Fruit fly (Drosophila melanogaster): ENCODE measurements around the gene Dph3.

The Dph3 gene

DNA sequence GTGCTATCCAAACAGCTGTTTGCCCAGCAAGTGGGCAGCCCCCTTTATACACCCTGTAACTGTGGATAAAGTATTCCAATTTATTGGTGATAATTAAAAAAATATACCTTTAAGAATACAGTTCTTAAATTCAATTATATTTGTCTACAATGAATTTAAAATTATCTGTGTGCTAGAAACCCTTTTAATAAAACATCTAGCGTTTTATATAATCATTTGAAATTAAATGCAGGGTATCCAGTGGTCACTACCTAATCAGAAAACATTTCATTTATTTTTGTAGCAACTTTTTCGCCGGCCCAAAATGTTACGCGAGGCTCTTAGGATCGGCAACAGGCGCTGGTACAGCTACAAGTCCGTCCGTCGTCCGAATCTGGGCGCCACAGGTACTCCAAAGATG, 5.2 kb upstream of the Dph3 start, which contains the start of gene CG17726 (continued):
- peak; percentile 97 for TF ChIP-seq CG8632 (GFP tag; optimal IDR thresholded peaks at IDR 0.05)
- TF ChIP-seq topi (GFP tag; optimal IDR thresholded peaks at IDR 0.05): peak; percentile 97
- peak; percentile 98 for TF ChIP-seq esn (GFP tag; optimal IDR thresholded peaks at IDR 0.05)
- TF ChIP-seq Eip75B (GFP tag; optimal IDR thresholded peaks at IDR 0.05): peak; percentile 96
- TF ChIP-seq Met (GFP tag; optimal IDR thresholded peaks at IDR 0.05): peak; percentile 96
- no peak for TF ChIP-seq CG10631 (GFP tag; optimal IDR thresholded peaks at IDR 0.05)
- no peak for TF ChIP-seq CG16779 (tag; optimal IDR thresholded peaks at IDR 0.05)
- peak; percentile 89 for TF ChIP-seq CG6808 (GFP tag; optimal IDR thresholded peaks at IDR 0.05)
- no peak for TF ChIP-seq CG4318 (GFP tag; optimal IDR thresholded peaks at IDR 0.05)
- peak; percentile 99 for TF ChIP-seq eg (GFP tag; IDR thresholded peaks at IDR 0.05)
- TF ChIP-seq CG3032 (tag; optimal IDR thresholded peaks at IDR 0.05): peak; percentile 98
- peak; percentile 99 for TF ChIP-seq Eip78C (GFP tag)
- TF ChIP-seq Sox15 (GFP tag; optimal IDR thresholded peaks at IDR 0.05): peak; percentile 94
- peak; percentile 94 for TF ChIP-seq CG7368 (GFP tag; optimal IDR thresholded peaks at IDR 0.05)
- peak; percentile 94 for TF ChIP-seq CG32006 (GFP tag; optimal IDR thresholded peaks at IDR 0.05)
- peak; percentile 97 for TF ChIP-seq Smox (GFP tag; optimal IDR thresholded peaks at IDR 0.05)
- TF ChIP-seq cyc (GFP tag; optimal IDR thresholded peaks at IDR 0.05): peak; percentile 95
- no peak for TF ChIP-seq Hr38 (GFP tag; optimal IDR thresholded peaks at IDR 0.05)
- peak; percentile 97 for TF ChIP-seq lz (GFP tag; optimal IDR thresholded peaks at IDR 0.05)
- no peak for TF ChIP-seq CG6276 (GFP tag; optimal IDR thresholded peaks at IDR 0.05)
- peak; percentile 98 for TF ChIP-seq svp (GFP tag)
- peak in 1 of 2 experiments; percentile 96 for TF ChIP-seq ss (GFP tag; optimal IDR thresholded peaks at IDR 0.05)
- TF ChIP-seq Sox14 (GFP tag; optimal IDR thresholded peaks at IDR 0.05): peak; percentile 97
- TF ChIP-seq Lpt (GFP tag; optimal IDR thresholded peaks at IDR 0.05): peak; percentile 87
- peak; percentile 92 for TF ChIP-seq Sox102F (GFP tag; optimal IDR thresholded peaks at IDR 0.05)

DNA sequence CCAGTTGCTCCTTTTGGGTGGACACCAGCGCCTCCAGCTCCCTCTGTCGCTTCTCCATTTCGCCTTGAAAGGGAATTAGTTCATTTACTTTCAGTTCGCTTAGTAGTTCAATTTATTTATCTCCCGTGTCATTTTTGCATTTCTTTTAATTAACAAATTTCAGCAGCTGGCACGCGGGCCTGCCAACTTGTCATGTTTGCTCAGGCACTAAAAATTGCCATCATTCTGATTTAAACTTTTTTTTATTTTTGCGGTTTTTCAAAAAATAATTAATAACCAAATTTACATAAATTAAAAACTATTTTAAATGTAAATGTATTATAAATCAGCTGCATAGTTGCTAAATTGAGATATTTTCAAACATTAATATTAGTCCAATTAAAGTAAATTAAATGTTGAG, 1.3 kb upstream of the Dph3 start, which contains the start of gene GCC88:
Gene GCC88 (minus strand): TSS at position 209 of the 400 bp plus-strand sequence.
- TF ChIP-seq CG31627 (GFP tag; optimal IDR thresholded peaks at IDR 0.05) (no peak), CG8632 (GFP tag; optimal IDR thresholded peaks at IDR 0.05) (no peak), Sox14 (GFP tag; optimal IDR thresholded peaks at IDR 0.05) (no peak), CG7368 (GFP tag; optimal IDR thresholded peaks at IDR 0.05) (no peak), CG6808 (GFP tag; optimal IDR thresholded peaks at IDR 0.05) (no peak), CG6854 (GFP tag; optimal IDR thresholded peaks at IDR 0.05) (no peak), CG11902 (GFP tag; optimal IDR thresholded peaks at IDR 0.05) (no peak), achi (GFP tag; optimal IDR thresholded peaks at IDR 0.05) (no peak), Lpt (GFP tag; optimal IDR thresholded peaks at IDR 0.05) (no peak), CG6792 (GFP tag; optimal IDR thresholded peaks at IDR 0.05) (no peak), CG6276 (GFP tag; optimal IDR thresholded peaks at IDR 0.05) (no peak), CG3032 (tag; optimal IDR thresholded peaks at IDR 0.05) (no peak)

DNA sequence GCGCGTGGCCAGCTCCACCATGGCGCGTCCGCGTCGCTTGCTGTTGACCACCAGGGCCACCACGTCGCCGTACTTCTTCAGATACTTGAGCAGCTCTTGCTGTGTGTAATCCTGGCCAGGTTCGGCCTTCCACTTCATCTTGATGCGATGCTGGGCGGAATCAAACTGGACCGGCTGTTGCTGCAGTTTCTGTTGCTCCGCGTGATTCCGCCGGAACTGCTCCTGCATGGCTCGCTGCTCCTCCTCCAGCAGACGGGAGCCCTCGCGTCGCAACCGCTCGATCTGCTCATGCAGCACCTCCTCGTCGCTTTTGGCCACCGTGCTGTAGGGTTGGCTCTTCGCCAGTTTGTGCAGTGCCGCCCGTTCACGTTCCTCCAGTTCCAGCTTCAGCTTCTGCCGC, 675 bp upstream of the Dph3 start:
- TF ChIP-seq esn (GFP tag; optimal IDR thresholded peaks at IDR 0.05): no peak

DNA sequence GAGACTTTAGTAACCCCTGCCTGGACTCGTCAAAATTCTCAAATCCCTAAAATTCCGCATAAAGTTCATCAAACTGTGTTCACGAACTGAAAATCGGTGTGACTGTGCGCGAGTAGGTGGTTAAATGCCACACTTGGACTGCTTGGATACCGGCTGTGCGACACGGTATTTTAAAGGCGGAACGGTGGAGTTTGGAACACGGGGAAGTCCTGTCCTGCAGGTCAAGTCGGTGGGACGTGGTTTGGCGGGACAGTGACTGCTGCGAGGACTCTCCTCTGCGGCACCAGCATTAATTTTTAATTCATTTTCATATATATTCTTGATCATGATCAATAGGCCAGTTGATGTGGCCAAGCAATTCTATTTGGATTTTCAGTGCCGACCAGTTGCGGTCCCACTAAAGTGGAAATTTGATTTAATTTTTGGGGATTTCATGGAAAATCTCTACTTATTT, 3.2 kb downstream of the Dph3 start, which contains the start of the genes Arfip and CG17721:
Gene Arfip (minus strand): TSS at position 96 of the 454 bp plus-strand sequence.
Gene CG17721 (plus strand): TSS at position 223 of the 454 bp plus-strand sequence.
- TF ChIP-seq Ets96B (tag; optimal IDR thresholded peaks at IDR 0.05): no peak
- TF ChIP-seq CG1621 (tag; optimal IDR thresholded peaks at IDR 0.05): peak; percentile 89
- TF ChIP-seq CG3919 (GFP tag; optimal IDR thresholded peaks at IDR 0.05): no peak

DNA sequence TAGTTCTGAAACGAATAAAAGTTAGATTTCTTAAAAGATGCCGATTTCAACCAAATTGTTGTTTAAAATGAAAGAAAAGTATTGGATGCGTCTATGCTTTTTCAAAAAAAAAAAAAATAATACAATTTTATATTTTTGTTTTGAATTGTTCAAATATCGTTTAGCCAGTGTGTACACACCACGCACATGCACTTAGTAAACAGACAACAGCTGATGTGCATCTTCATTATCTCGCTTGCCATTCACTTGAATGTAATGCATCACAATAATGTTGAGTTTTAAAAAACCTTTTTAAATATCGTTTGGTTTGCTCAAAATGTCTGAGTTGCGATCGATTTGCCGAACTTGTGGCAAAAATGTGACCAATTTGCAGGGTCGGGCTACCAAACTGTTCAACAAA, 4.3 kb downstream of the Dph3 start, which contains the start of gene CG31441:
Gene CG31441 (plus strand): TSS at position 246 of the 400 bp plus-strand sequence.
- TF ChIP-seq achi (GFP tag; optimal IDR thresholded peaks at IDR 0.05) (no peak), spab (GFP tag; optimal IDR thresholded peaks at IDR 0.05) (no peak), Hr4 (GFP tag; optimal IDR thresholded peaks at IDR 0.05) (no peak), fkh (GFP tag; optimal IDR thresholded peaks at IDR 0.05) (peak; percentile 94), Smox (GFP tag; optimal IDR thresholded peaks at IDR 0.05) (no peak), fd59A (GFP tag; optimal IDR thresholded peaks at IDR 0.05) (no peak), salr (GFP tag; optimal IDR thresholded peaks at IDR 0.05) (no peak), cyc (GFP tag; optimal IDR thresholded peaks at IDR 0.05) (no peak), esn (GFP tag; optimal IDR thresholded peaks at IDR 0.05) (peak; percentile 28), Ets21C (GFP tag; optimal IDR thresholded peaks at IDR 0.05) (no peak)

Measured in whole organism, prepupa.